Fruit fly (Drosophila melanogaster) whole organism, prepupa: ENCODE results near the gene Arfip.
A peak's percentile ranks its signal among the peaks of the same experiment; 100 is the strongest.

Experiments
- CG11762 ChIP-seq: fragments of 200-800 bp; sonication (Bioruptor generic); optimal IDR thresholded peaks from 3 replicates; lab custom pipeline; 2016; ENCODE audit warnings: missing biosample characterization, missing genetic modification characterization; ENCODE audit not compliant: insufficient read depth
- CG1621 ChIP-seq: fragments of 200-800 bp; sonication (Bioruptor generic); optimal IDR thresholded peaks from 3 replicates; lab custom pipeline; 2018; ENCODE audit warnings: missing biosample characterization, mild to moderate bottlenecking, missing genetic modification characterization
- CG16779 ChIP-seq: fragments of 200-800 bp; sonication (Bioruptor generic); optimal IDR thresholded peaks from 3 replicates; lab custom pipeline; 2017; ENCODE audit warnings: missing biosample characterization, mild to moderate bottlenecking, missing genetic modification characterization
- CG3032 ChIP-seq: fragments of 200-800 bp; optimal IDR thresholded peaks from 2 replicates; lab custom pipeline; 2019; ENCODE audit warnings: missing biosample characterization, mild to moderate bottlenecking, missing genetic modification characterization, moderate library complexity
- CG31627 ChIP-seq: fragments of 200-800 bp; sonication (Bioruptor generic); optimal IDR thresholded peaks from 3 replicates; lab custom pipeline; 2016; ENCODE audit warnings: missing biosample characterization, missing genetic modification characterization
- CG32006 ChIP-seq: fragments of 200-800 bp; sonication (Bioruptor generic); optimal IDR thresholded peaks from 3 replicates; lab custom pipeline; 2017; ENCODE audit warnings: missing biosample characterization, mild to moderate bottlenecking, missing genetic modification characterization
- CG34406 ChIP-seq: fragments of 200-800 bp; sonication (Bioruptor generic); optimal IDR thresholded peaks from 3 replicates; lab custom pipeline; 2016; ENCODE audit warnings: missing biosample characterization, missing genetic modification characterization
- CG3919 ChIP-seq: fragments of 200-800 bp; sonication (Bioruptor generic); optimal IDR thresholded peaks from 3 replicates; lab custom pipeline; 2016; ENCODE audit warnings: missing biosample characterization, missing genetic modification characterization
- CG6792 ChIP-seq: fragments of 200-800 bp; sonication (Bioruptor generic); optimal IDR thresholded peaks from 3 replicates; lab custom pipeline; 2016; ENCODE audit warnings: missing biosample characterization, missing genetic modification characterization
- CG6808 ChIP-seq: fragments of 200-800 bp; sonication (Bioruptor generic); optimal IDR thresholded peaks from 3 replicates; lab custom pipeline; 2017; ENCODE audit warnings: missing biosample characterization, missing genetic modification characterization, mild to moderate bottlenecking, moderate library complexity, missing genetic modification reagents
- CG6854 ChIP-seq: fragments of 200-800 bp; sonication (Bioruptor generic); optimal IDR thresholded peaks from 2 replicates; lab custom pipeline; 2017; ENCODE audit warnings: missing biosample characterization, mild to moderate bottlenecking, missing genetic modification characterization
- CG8319 ChIP-seq: fragments of 200-800 bp; sonication (Bioruptor generic); optimal IDR thresholded peaks from 3 replicates; lab custom pipeline; 2016; ENCODE audit warnings: missing biosample characterization, missing genetic modification characterization
- CG9139 ChIP-seq: fragments of 200-800 bp; sonication (Bioruptor generic); optimal IDR thresholded peaks from 3 replicates; lab custom pipeline; 2017; ENCODE audit warnings: missing biosample characterization, mild to moderate bottlenecking, missing genetic modification characterization
- Eip78C ChIP-seq: fragments of 200-800 bp; sonication (Bioruptor generic); peaks from one replicate; lab custom pipeline; 2016; ENCODE audit warnings: missing biosample characterization, missing genetic modification characterization
- Eip93F ChIP-seq: fragments of 200-800 bp; sonication (Bioruptor generic); optimal IDR thresholded peaks from 2 replicates; lab custom pipeline; 2016; ENCODE audit warnings: missing biosample characterization, mild to moderate bottlenecking, missing genetic modification characterization
- Ets21C ChIP-seq: fragments of 200-800 bp; sonication (Bioruptor generic); optimal IDR thresholded peaks from 3 replicates; lab custom pipeline; 2016; ENCODE audit warnings: missing biosample characterization, missing genetic modification characterization
- Ets96B ChIP-seq: fragments of 200-800 bp; optimal IDR thresholded peaks from 2 replicates; lab custom pipeline; 2019; ENCODE audit warnings: missing biosample characterization, mild to moderate bottlenecking, missing genetic modification characterization, moderate library complexity
- Gug ChIP-seq: fragments of 200-800 bp; sonication (Bioruptor generic); IDR thresholded peaks from 2 replicates; pipeline ENCODE4 v1.3.6; 2022; ENCODE audit warnings: missing biosample characterization, missing genetic modification characterization
- Lpt ChIP-seq: fragments of 200-800 bp; sonication (Bioruptor generic); optimal IDR thresholded peaks from 3 replicates; lab custom pipeline; 2016; ENCODE audit warnings: missing biosample characterization, missing genetic modification characterization
- Sox102F ChIP-seq: fragments of 200-800 bp; sonication (Bioruptor generic); optimal IDR thresholded peaks from 2 replicates; lab custom pipeline; 2016; ENCODE audit warnings: missing biosample characterization, mild to moderate bottlenecking, missing genetic modification characterization
- Sox14 ChIP-seq: fragments of 200-800 bp; sonication (Bioruptor generic); optimal IDR thresholded peaks from 3 replicates; lab custom pipeline; 2016; ENCODE audit warnings: missing biosample characterization, missing genetic modification characterization
- Sox15 ChIP-seq: fragments of 200-800 bp; sonication (Bioruptor generic); optimal IDR thresholded peaks from 3 replicates; lab custom pipeline; 2016; ENCODE audit warnings: missing biosample characterization, missing genetic modification characterization
- achi ChIP-seq: fragments of 200-800 bp; sonication (Bioruptor generic); optimal IDR thresholded peaks from 3 replicates; lab custom pipeline; 2016; ENCODE audit warnings: missing biosample characterization, missing genetic modification characterization
- cyc ChIP-seq: fragments of 200-800 bp; sonication (Bioruptor generic); optimal IDR thresholded peaks from 3 replicates; lab custom pipeline; 2016; ENCODE audit warnings: missing biosample characterization, missing genetic modification characterization
- dac ChIP-seq: fragments of 200-800 bp; sonication (Bioruptor generic); optimal IDR thresholded peaks from 2 replicates; lab custom pipeline; 2017; ENCODE audit warnings: missing biosample characterization, mild to moderate bottlenecking, missing genetic modification characterization
- dsx ChIP-seq: fragments of 200-800 bp; optimal IDR thresholded peaks from 3 replicates; lab custom pipeline; 2019; ENCODE audit warnings: missing biosample characterization, mild to moderate bottlenecking, missing genetic modification characterization, moderate library complexity; ENCODE audit not compliant: poor library complexity, severe bottlenecking
- eg ChIP-seq: fragments of 200-800 bp; sonication (Bioruptor generic); IDR thresholded peaks from 3 replicates; pipeline ENCODE4 v1.3.6; 2022; ENCODE audit warnings: missing biosample characterization, missing genetic modification characterization
- esn ChIP-seq: fragments of 200-800 bp; sonication (Bioruptor generic); optimal IDR thresholded peaks from 2 replicates; lab custom pipeline; 2016; ENCODE audit warnings: missing biosample characterization, mild to moderate bottlenecking, missing genetic modification characterization, moderate library complexity
- fd59A ChIP-seq: fragments of 200-800 bp; sonication (Bioruptor generic); optimal IDR thresholded peaks from 2 replicates; lab custom pipeline; 2017; ENCODE audit warnings: missing biosample characterization, mild to moderate bottlenecking, missing genetic modification characterization, missing genetic modification reagents
- fd85E ChIP-seq: fragments of 200-800 bp; sonication (Bioruptor generic); optimal IDR thresholded peaks from 3 replicates; lab custom pipeline; 2016; ENCODE audit warnings: missing biosample characterization, missing genetic modification characterization
- fkh ChIP-seq: fragments of 200-800 bp; sonication (Bioruptor generic); optimal IDR thresholded peaks from 3 replicates; lab custom pipeline; 2017; ENCODE audit warnings: missing biosample characterization, mild to moderate bottlenecking, missing genetic modification characterization, moderate library complexity
- lz ChIP-seq: fragments of 200-800 bp; sonication (Bioruptor generic); optimal IDR thresholded peaks from 3 replicates; lab custom pipeline; 2016; ENCODE audit warnings: missing biosample characterization, missing genetic modification characterization
- ss ChIP-seq, 2 experiments: fragments of 200-800 bp; sonication (Bioruptor generic); optimal IDR thresholded peaks; 2 replicates in 1 of 2; 3 replicates in 1 of 2; lab custom pipeline; 2017 to 2018; ENCODE audit warnings: mild to moderate bottlenecking in 2 of 2, missing biosample characterization in 2 of 2, missing genetic modification characterization in 2 of 2, moderate library complexity in 1 of 2
- svp ChIP-seq: fragments of 200-800 bp; sonication (Bioruptor generic); peaks from one replicate; lab custom pipeline; 2016; ENCODE audit warnings: missing biosample characterization, missing genetic modification characterization
- topi ChIP-seq: fragments of 200-800 bp; sonication (Bioruptor generic); optimal IDR thresholded peaks from 3 replicates; lab custom pipeline; 2016; ENCODE audit warnings: missing biosample characterization, missing genetic modification characterization
- vri ChIP-seq: fragments of 200-800 bp; sonication (Bioruptor generic); optimal IDR thresholded peaks from 3 replicates; lab custom pipeline; 2016; ENCODE audit warnings: missing biosample characterization, mild to moderate bottlenecking, missing genetic modification characterization

The Arfip gene

DNA sequence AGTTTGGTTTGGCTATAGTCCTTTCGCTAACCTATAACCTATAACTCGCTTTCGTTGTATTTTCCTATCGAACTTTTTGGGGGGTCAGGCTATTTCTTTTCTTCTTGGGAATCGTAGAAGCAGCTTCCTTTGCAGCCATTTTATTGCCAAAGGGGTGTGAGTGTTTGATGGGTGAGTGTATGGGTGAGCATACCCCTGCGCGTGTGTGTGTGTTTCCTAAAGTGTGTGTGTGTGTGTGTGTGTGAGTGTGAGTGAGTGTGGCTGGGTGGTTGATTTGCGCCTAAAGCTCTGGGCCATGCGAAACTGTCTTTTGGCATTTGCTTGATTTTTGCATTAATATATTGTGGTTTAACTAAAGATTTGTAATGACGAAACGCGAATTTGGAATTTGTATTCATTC is 19.0 kb upstream of the Arfip start:
- no peak for TF ChIP-seq ss (GFP tag; optimal IDR thresholded peaks at IDR 0.05; lab: Kevin White, UChicago)
- no peak for TF ChIP-seq CG11762 (GFP tag; lab: Kevin White, UChicago)
- TF ChIP-seq Sox15 (GFP tag; lab: Kevin White, UChicago): no peak
- TF ChIP-seq CG3032: no peak
- TF ChIP-seq CG6808 (GFP tag; lab: Kevin White, UChicago): no peak
- TF ChIP-seq fd59A (GFP tag; lab: Kevin White, UChicago): no peak

DNA sequence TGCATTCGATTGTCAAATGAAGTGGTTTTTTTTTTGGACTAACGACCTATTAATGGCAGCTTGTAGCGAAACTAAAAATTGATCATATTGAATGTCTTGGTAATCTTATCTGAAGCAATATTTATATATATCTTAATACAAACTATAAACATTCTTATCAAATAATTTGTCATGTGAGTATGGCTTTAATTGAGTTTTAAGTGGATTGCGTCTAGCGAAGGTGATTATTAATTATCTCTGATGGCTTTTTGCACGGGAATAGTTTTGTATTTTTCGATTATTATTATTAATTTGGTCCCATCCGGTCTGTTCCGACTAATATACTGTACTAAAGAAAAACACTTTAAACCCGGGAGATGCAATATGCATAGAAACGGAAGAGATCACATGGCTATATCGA is 12.1 kb upstream of the Arfip start:
- TF ChIP-seq Ets96B (no peak), CG31627 (GFP tag; lab: Kevin White, UChicago) (no peak), eg (GFP tag; lab: Robert Waterston, UW) (no peak), vri (GFP tag; lab: Kevin White, UChicago) (no peak), dsx (GFP tag; lab: Kevin White, UChicago) (no peak), esn (GFP tag; lab: Kevin White, UChicago) (no peak)

DNA sequence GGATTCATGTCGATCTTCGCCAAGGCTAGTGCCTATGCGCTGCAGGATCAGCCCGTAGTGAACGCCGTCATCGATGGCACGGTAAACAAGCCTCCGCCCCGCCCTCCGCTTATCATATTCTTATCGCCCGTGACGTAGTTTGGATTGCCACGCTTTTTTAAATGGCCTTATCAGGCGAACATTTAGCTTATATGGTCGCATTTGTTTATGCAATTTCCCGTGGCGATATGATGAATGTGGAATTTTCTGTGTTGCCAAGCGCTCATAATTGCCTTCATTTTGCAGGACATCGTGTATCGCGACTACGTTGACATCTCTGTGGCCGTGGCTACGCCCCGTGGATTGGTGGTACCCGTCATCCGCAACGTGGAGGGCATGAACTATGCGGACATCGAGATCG is 11.0 kb upstream of the Arfip start:
- TF ChIP-seq svp (GFP tag; lab: Kevin White, UChicago) (peak; percentile 77), ss (GFP tag; optimal IDR thresholded peaks at IDR 0.05; lab: Kevin White, UChicago) (no peak), Sox14 (GFP tag; lab: Kevin White, UChicago) (no peak), Ets21C (GFP tag; lab: Kevin White, UChicago) (no peak), vri (GFP tag; lab: Kevin White, UChicago) (peak; percentile 77), CG9139 (no peak), CG16779 (tag; lab: Kevin White, UChicago) (no peak)

DNA sequence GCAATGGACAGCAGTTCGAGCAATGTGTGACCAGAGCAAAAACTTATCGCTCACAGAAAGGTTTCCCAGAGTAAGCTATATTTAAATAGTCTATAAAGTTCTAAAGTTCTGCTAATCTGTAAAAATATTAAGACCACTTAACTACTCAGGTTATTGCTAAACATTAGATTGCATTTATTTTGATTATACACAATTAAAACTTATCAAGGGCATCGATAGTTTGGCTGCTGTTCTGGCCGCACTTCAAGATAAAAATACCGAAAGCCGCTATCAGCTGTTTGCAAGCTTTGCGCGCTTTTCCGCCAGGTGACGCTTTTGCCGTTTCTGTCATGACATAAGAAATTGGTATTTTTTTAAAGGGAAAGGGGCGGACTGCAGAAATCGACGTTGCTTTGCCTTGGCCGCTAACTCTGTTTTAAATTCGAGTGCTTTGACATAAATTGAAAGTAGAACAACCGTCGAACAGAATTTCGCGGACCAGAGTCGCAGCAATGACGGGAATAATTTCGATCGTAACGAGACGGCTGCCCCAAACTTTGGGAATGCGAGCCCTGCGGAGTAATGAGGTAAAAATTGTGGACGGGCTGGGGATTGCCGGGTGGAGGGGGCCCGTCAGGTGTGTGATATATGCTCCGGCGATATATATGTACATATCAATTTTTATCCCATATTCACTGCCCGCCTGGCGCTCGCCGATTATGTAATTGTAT is 9.3 kb upstream of the Arfip start, which contains the start of the genes CG17734 and CG5214:
Gene CG17734, minus strand, starts transcription at position 49 of the 710 bp plus-strand sequence.
Gene CG5214, plus strand, starts transcription at position 352 of the 710 bp plus-strand sequence.
- TF ChIP-seq Sox14 (GFP tag; lab: Kevin White, UChicago): peak; percentile 32
- no peak for TF ChIP-seq CG34406 (GFP tag; lab: Kevin White, UChicago)
- no peak for TF ChIP-seq CG32006 (GFP tag; lab: Kevin White, UChicago)
- TF ChIP-seq CG11762 (GFP tag; lab: Kevin White, UChicago): no peak
- TF ChIP-seq cyc (GFP tag; lab: Kevin White, UChicago): peak; percentile 30
- TF ChIP-seq achi (GFP tag; lab: Kevin White, UChicago): peak; percentile 98
- peak; percentile 53 for TF ChIP-seq lz (GFP tag; lab: Kevin White, UChicago)
- no peak for TF ChIP-seq Ets21C (GFP tag; lab: Kevin White, UChicago)
- no peak for TF ChIP-seq CG6808 (GFP tag; lab: Kevin White, UChicago)
- TF ChIP-seq CG6854 (GFP tag; lab: Kevin White, UChicago): no peak
- TF ChIP-seq CG1621: no peak
- no peak for TF ChIP-seq CG31627 (GFP tag; lab: Kevin White, UChicago)
- no peak for TF ChIP-seq Sox102F (GFP tag; lab: Kevin White, UChicago)
- TF ChIP-seq Eip78C (GFP tag; lab: Kevin White, UChicago): peak; percentile 58
- no peak for TF ChIP-seq CG8319 (GFP tag; lab: Kevin White, UChicago)
- TF ChIP-seq Gug (GFP tag; lab: Robert Waterston, UW): no peak
- TF ChIP-seq fkh (GFP tag; lab: Kevin White, UChicago): no peak
- no peak for TF ChIP-seq CG6792 (GFP tag; lab: Kevin White, UChicago)
- TF ChIP-seq esn (GFP tag; lab: Kevin White, UChicago): no peak
- TF ChIP-seq vri (GFP tag; lab: Kevin White, UChicago): peak; percentile 95
- no peak for TF ChIP-seq CG3032
- TF ChIP-seq topi (GFP tag; lab: Kevin White, UChicago): peak; percentile 20
- TF ChIP-seq Ets96B: no peak
- TF ChIP-seq Lpt (GFP tag; lab: Kevin White, UChicago): no peak
- TF ChIP-seq CG3919: no peak
- no peak for TF ChIP-seq fd85E (GFP tag; lab: Kevin White, UChicago)
- no peak for TF ChIP-seq Eip93F (GFP tag; lab: Kevin White, UChicago)
- no peak for TF ChIP-seq dac (GFP tag; lab: Kevin White, UChicago)
- TF ChIP-seq, all 60 proteins: peak for 7
